Fruit fly (Drosophila melanogaster): ENCODE measurements around the gene CG13786.

CG13786 gene

dm6 chr2L:7295924-7296323 is 43.1 kb upstream of the CG13786 start (continued):
- TF ChIP-seq tup (GFP tag; optimal IDR thresholded peaks at IDR 0.05) (peak; percentile 31), CG8765 (GFP tag; IDR thresholded peaks at IDR 0.05) (peak; percentile 79), ken (GFP tag; IDR thresholded peaks at IDR 0.05) (peak; percentile 59; the same call in 1 of the 3 replicates), CG7745 (tag; optimal IDR thresholded peaks at IDR 0.05) (peak; percentile 13), bigmax (GFP tag; optimal IDR thresholded peaks at IDR 0.05) (no peak), CG15073 (GFP tag; optimal IDR thresholded peaks at IDR 0.05) (peak; percentile 28), CG7372 (GFP tag; IDR thresholded peaks at IDR 0.05) (peak; percentile 37; the same call in 1 of the 2 replicates), CG16813 (GFP tag; IDR thresholded peaks at IDR 0.05; ENCODE audit: partially characterized antibody) (0 out of 3 replicates have a peak, but pooled peaks have one; percentile 35), Mrtf (GFP tag; IDR thresholded peaks at IDR 0.05) (peak; percentile 42; the same call in 2 of the 3 replicates), Max (GFP tag; optimal IDR thresholded peaks at IDR 0.05) (peak; percentile 40), CG6765 (GFP tag; optimal IDR thresholded peaks at IDR 0.05) (no peak), CG16779 (GFP tag; IDR thresholded peaks at IDR 0.05) (no peak), CG11456 (GFP tag; IDR thresholded peaks at IDR 0.05) (no peak), gcm2 (GFP tag; optimal IDR thresholded peaks at IDR 0.05) (peak; percentile 19), ewg (GFP tag; optimal IDR thresholded peaks at IDR 0.05) (peak; percentile 65), jumu (GFP tag; optimal IDR thresholded peaks at IDR 0.05) (peak; percentile 44), CG31441 (GFP tag; IDR thresholded peaks at IDR 0.05) (peak; percentile 85), CG6272 (GFP tag; IDR thresholded peaks at IDR 0.05) (no peak; the same call in 1 of the 2 replicates), CTCF (GFP tag; optimal IDR thresholded peaks at IDR 0.05) (peak; percentile 6), CG11560 (tag; IDR thresholded peaks at IDR 0.05) (no peak), otp (GFP tag; IDR thresholded peaks at IDR 0.05) (peak; percentile 65; the same call in 1 of the 3 replicates), CG6175 (GFP tag; IDR thresholded peaks at IDR 0.05) (no peak), Optix (GFP tag; IDR thresholded peaks at IDR 0.05) (peak; percentile 42; the same call in 1 of the 3 replicates), ssp (GFP tag; IDR thresholded peaks at IDR 0.05) (peak; percentile 40; the same call in 1 of the 2 replicates), mam (GFP tag; optimal IDR thresholded peaks at IDR 0.05) (peak; percentile 9), Myb (GFP tag; optimal IDR thresholded peaks at IDR 0.05) (no peak), CG9727 (GFP tag; optimal IDR thresholded peaks at IDR 0.05) (peak; percentile 85), CG7357 (GFP tag; IDR thresholded peaks at IDR 0.05) (0 out of 3 replicates have a peak, but pooled peaks have one; percentile 44), Sry-δ (GFP tag; optimal IDR thresholded peaks at IDR 0.05) (no peak), C15 (GFP tag; IDR thresholded peaks at IDR 0.05) (no peak), CG17328 (GFP tag; IDR thresholded peaks at IDR 0.05) (peak; percentile 85), D (optimal IDR thresholded peaks at IDR 0.05) (no peak), D (GFP tag; optimal IDR thresholded peaks at IDR 0.05) (peak; percentile 86), CG18764 (GFP tag; optimal IDR thresholded peaks at IDR 0.05) (peak; percentile 47), tna (GFP tag; IDR thresholded peaks at IDR 0.05; ENCODE audit: partially characterized antibody) (no peak), HmgZ (tag; optimal IDR thresholded peaks at IDR 0.05) (peak; percentile 31), CG12769 (tag; optimal IDR thresholded peaks at IDR 0.05) (peak; percentile 1), Elba2 (GFP tag; optimal IDR thresholded peaks at IDR 0.05) (peak; percentile 5), CG1024 (GFP tag; IDR thresholded peaks at IDR 0.05) (peak; percentile 47; the same call in 1 of the 2 replicates), Side (GFP tag; optimal IDR thresholded peaks at IDR 0.05) (peak; percentile 26), fd64A (GFP tag; optimal IDR thresholded peaks at IDR 0.05) (peak; percentile 54), HLH4C (GFP tag; IDR thresholded peaks at IDR 0.05; ENCODE audit: partially characterized antibody) (no peak), sr (GFP tag; IDR thresholded peaks at IDR 0.05) (no peak), Fer1 (GFP tag; optimal IDR thresholded peaks at IDR 0.05) (no peak), Neu2 (GFP tag; optimal IDR thresholded peaks at IDR 0.05; ENCODE audit: borderline replicate concordance) (no peak), ERR (GFP tag; optimal IDR thresholded peaks at IDR 0.05) (no peak), sens (GFP tag) (peak; percentile 93), CG14441 (GFP tag; IDR thresholded peaks at IDR 0.05) (peak; percentile 60; the same call in 1 of the 2 replicates), slbo (GFP tag; IDR thresholded peaks at IDR 0.05) (no peak), pfk (GFP tag; optimal IDR thresholded peaks at IDR 0.05) (no peak), CG17912 (GFP tag; optimal IDR thresholded peaks at IDR 0.05) (no peak), Xrp1 (GFP tag; IDR thresholded peaks at IDR 0.05) (peak; percentile 92), CG18619 (GFP tag; optimal IDR thresholded peaks at IDR 0.05) (peak; percentile 44)
